Worm (Caenorhabditis elegans) whole organism, L4/young adult: ENCODE data around the gene T05A8.1.

ENCODE experiments used
- W03F9.2 ChIP-seq: fragments of 150-350 bp; optimal IDR thresholded peaks from 2 replicates; lab custom pipeline; 2014; ENCODE audit warnings: missing biosample characterization, missing genetic modification characterization
- dao-5 ChIP-seq: sonication (generic microtip); optimal IDR thresholded peaks from 2 replicates; lab custom pipeline; 2016; ENCODE audit warnings: missing genotype, missing genetic modification characterization, moderate library complexity, missing compliant biosample characterization
- him-1 ChIP-seq: sonication (generic microtip); optimal IDR thresholded peaks from 2 replicates; lab custom pipeline; 2016; ENCODE audit warnings: missing genotype, missing genetic modification reagents, missing genetic modification characterization, missing compliant biosample characterization

DNA sequence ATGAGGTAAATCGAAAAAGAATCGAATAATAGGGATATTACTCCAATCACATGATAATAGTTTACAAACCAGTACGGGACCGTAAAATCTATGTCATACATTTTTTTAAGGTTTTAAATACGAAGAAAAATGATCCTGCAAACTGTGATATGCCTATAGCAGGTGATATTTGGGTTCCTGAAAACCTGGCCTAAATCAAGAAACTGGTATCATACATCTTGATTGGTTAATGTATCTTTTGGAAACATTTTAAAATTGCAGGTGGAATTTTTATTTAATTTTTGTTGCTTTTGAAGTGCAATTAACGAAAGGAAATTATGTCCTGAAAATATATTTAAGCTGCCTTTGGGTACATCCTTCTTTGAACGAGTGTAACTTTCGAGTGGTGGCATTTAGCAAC, 9.6 kb downstream of the T05A8.1 start, which contains the start of gene sri-61:
- no peak for TF ChIP-seq him-1 (tag; lab: Kevin White, UChicago)
- TF ChIP-seq dao-5 (tag; lab: Kevin White, UChicago): no peak
- no peak for TF ChIP-seq W03F9.2 (tag; lab: Kevin White, UChicago)
